Worm (Caenorhabditis elegans) whole organism, midembryonic: Measurements from ENCODE around the gene F36F12.2.
"Not testable (repeated sequence)": the region's sequence is repeated elsewhere in the genome, so short reads cannot be mapped to it uniquely, and the experiment has no call there.

Experiments used
- cog-1 ChIP-seq: sonication (generic microtip); optimal IDR thresholded peaks from 2 replicates; lab custom pipeline; 2016; ENCODE audit warnings: missing genetic modification characterization, missing compliant biosample characterization
- ref-1 ChIP-seq: fragments of 200-800 bp; sonication (Bioruptor generic); conservative IDR thresholded peaks from 2 replicates; pipeline ENCODE4 v1.3.6; 2022; ENCODE audit warnings: missing genetic modification reagents, missing genetic modification characterization, missing compliant biosample characterization

- not testable (repeated sequence) for TF ChIP-seq ref-1 (GFP tag; lab: Robert Waterston, UW); cog-1
These were observed 4.8 kb downstream of the F36F12.2 start, which contains the start of gene ztf-28 for ce11 chrV:2090321-2090720.
